Fruit fly (Drosophila melanogaster) whole organism, embryonic: ENCODE data around the gene iav.
A peak's percentile ranks its signal among the peaks of the same experiment; 100 is the strongest.

Experiments used
- Ada2b ChIP-seq: fragments of 200-800 bp; sonication (Bioruptor generic); IDR thresholded peaks from 2 replicates; pipeline ENCODE4 v1.3.6; 2022; ENCODE audit warnings: missing biosample characterization, missing genetic modification characterization
- Adf1 ChIP-seq: fragments of 200-800 bp; sonication (Bioruptor generic); IDR thresholded peaks from 2 replicates; pipeline ENCODE4 v1.3.6; 2022; ENCODE audit warnings: missing biosample characterization, missing genetic modification characterization
- Antp ChIP-seq: fragments of 200-800 bp; sonication (Bioruptor generic); optimal IDR thresholded peaks from 3 replicates; lab custom pipeline; 2016; ENCODE audit warnings: missing biosample characterization, missing genetic modification characterization
- Atf6 ChIP-seq: fragments of 200-800 bp; sonication (Bioruptor generic); IDR thresholded peaks from 2 replicates; pipeline ENCODE4 v1.3.6; 2022; ENCODE audit warnings: missing biosample characterization, missing genetic modification characterization
- CG10321 ChIP-seq: fragments of 200-800 bp; sonication (Bioruptor generic); IDR thresholded peaks from 2 replicates; pipeline ENCODE4 v1.3.6; 2022; ENCODE audit warnings: missing biosample characterization, missing genetic modification characterization
- CG11247 ChIP-seq: fragments of 200-800 bp; sonication (Bioruptor generic); IDR thresholded peaks from 2 replicates; pipeline ENCODE4 v1.3.6; 2022; ENCODE audit warnings: missing biosample characterization, missing genetic modification characterization
- CG11696 ChIP-seq: fragments of 200-800 bp; sonication (Bioruptor generic); IDR thresholded peaks from 2 replicates; pipeline ENCODE4 v1.3.6; 2022; ENCODE audit warnings: missing biosample characterization, missing genetic modification characterization
- CG13296 ChIP-seq: fragments of 200-800 bp; sonication (Bioruptor generic); optimal IDR thresholded peaks from 3 replicates; lab custom pipeline; 2018; ENCODE audit warnings: missing biosample characterization, mild to moderate bottlenecking, missing genetic modification characterization
- CG13424 ChIP-seq: fragments of 200-800 bp; sonication (Bioruptor generic); optimal IDR thresholded peaks from 2 replicates; lab custom pipeline; 2019; ENCODE audit warnings: missing biosample characterization, mild to moderate bottlenecking, missing genetic modification characterization, moderate library complexity
- CG17186 ChIP-seq: fragments of 200-800 bp; sonication (Bioruptor generic); optimal IDR thresholded peaks from 3 replicates; lab custom pipeline; 2017; ENCODE audit warnings: missing biosample characterization, missing genetic modification reagents, missing genetic modification characterization
- CG17359 ChIP-seq: fragments of 200-800 bp; sonication (Bioruptor generic); optimal IDR thresholded peaks from 3 replicates; lab custom pipeline; 2018; ENCODE audit warnings: missing biosample characterization, mild to moderate bottlenecking, missing genetic modification characterization, moderate library complexity
- CG17385 ChIP-seq: fragments of 200-800 bp; sonication (Bioruptor generic); optimal IDR thresholded peaks from 3 replicates; lab custom pipeline; 2018; ENCODE audit warnings: missing biosample characterization, mild to moderate bottlenecking, missing genetic modification characterization
- CG17912 ChIP-seq: fragments of 200-800 bp; sonication (Bioruptor generic); optimal IDR thresholded peaks from 2 replicates; lab custom pipeline; 2018; ENCODE audit warnings: missing biosample characterization, mild to moderate bottlenecking, missing genetic modification characterization
- CG18619 ChIP-seq: fragments of 200-800 bp; sonication (Bioruptor generic); optimal IDR thresholded peaks from 3 replicates; lab custom pipeline; 2017; ENCODE audit warnings: missing biosample characterization, mild to moderate bottlenecking, missing genetic modification characterization
- CG2202 ChIP-seq: fragments of 200-800 bp; sonication (Bioruptor generic); optimal IDR thresholded peaks from 2 replicates; lab custom pipeline; 2018; ENCODE audit warnings: missing biosample characterization, mild to moderate bottlenecking, missing genetic modification characterization
- CG2889 ChIP-seq: fragments of 200-800 bp; sonication (Bioruptor generic); IDR thresholded peaks from 3 replicates; pipeline ENCODE4 v1.3.6; 2022; ENCODE audit warnings: missing biosample characterization, missing genetic modification characterization
- CG30431 ChIP-seq: fragments of 200-800 bp; sonication (Bioruptor generic); optimal IDR thresholded peaks from 2 replicates; lab custom pipeline; 2017; ENCODE audit warnings: missing biosample characterization, missing genetic modification characterization
- CG32767 ChIP-seq: fragments of 200-800 bp; sonication (Bioruptor generic); IDR thresholded peaks from 2 replicates; pipeline ENCODE4 v1.3.6; 2022; ENCODE audit warnings: missing biosample characterization, missing genetic modification characterization
- CG42726 ChIP-seq: fragments of 200-800 bp; sonication (Bioruptor generic); IDR thresholded peaks from 2 replicates; pipeline ENCODE4 v1.3.6; 2022; ENCODE audit warnings: missing biosample characterization, missing genetic modification characterization; ENCODE audit not compliant: partially characterized antibody
- CG8765 ChIP-seq: fragments of 200-800 bp; sonication (Bioruptor generic); IDR thresholded peaks from 2 replicates; pipeline ENCODE4 v1.3.6; 2022; ENCODE audit warnings: missing biosample characterization, missing genetic modification characterization
- CG8944 ChIP-seq: fragments of 200-800 bp; sonication (Bioruptor generic); optimal IDR thresholded peaks from 3 replicates; lab custom pipeline; 2016; ENCODE audit warnings: missing biosample characterization, missing genetic modification characterization
- CG9609 ChIP-seq: fragments of 200-800 bp; sonication (Bioruptor generic); optimal IDR thresholded peaks from 3 replicates; lab custom pipeline; 2016; ENCODE audit warnings: missing biosample characterization, missing genetic modification characterization
- CG9797 ChIP-seq: fragments of 200-800 bp; sonication (Bioruptor generic); optimal IDR thresholded peaks from 3 replicates; lab custom pipeline; 2018; ENCODE audit warnings: missing biosample characterization, mild to moderate bottlenecking, missing genetic modification characterization
- CG9817 ChIP-seq: fragments of 200-800 bp; sonication (Bioruptor generic); optimal IDR thresholded peaks from 2 replicates; lab custom pipeline; 2018; ENCODE audit warnings: missing biosample characterization, mild to moderate bottlenecking, missing genetic modification characterization, moderate library complexity
- Hmr ChIP-seq: fragments of 200-800 bp; sonication (Bioruptor generic); optimal IDR thresholded peaks from 3 replicates; lab custom pipeline; 2017; ENCODE audit warnings: mild to moderate bottlenecking, missing biosample characterization, missing genetic modification reagents, missing genetic modification characterization
- Max ChIP-seq: fragments of 200-800 bp; sonication (Bioruptor generic); optimal IDR thresholded peaks from 2 replicates; lab custom pipeline; 2016; ENCODE audit warnings: missing biosample characterization, mild to moderate bottlenecking, missing genetic modification characterization
- Myb ChIP-seq: fragments of 200-800 bp; sonication (Bioruptor generic); optimal IDR thresholded peaks from 2 replicates; lab custom pipeline; 2016; ENCODE audit warnings: missing biosample characterization, missing genetic modification characterization
- NK7.1 ChIP-seq: fragments of 200-800 bp; sonication (Bioruptor generic); optimal IDR thresholded peaks from 3 replicates; lab custom pipeline; 2016; ENCODE audit warnings: missing biosample characterization, missing genetic modification characterization
- Sox102F ChIP-seq: fragments of 200-800 bp; sonication (Bioruptor generic); optimal IDR thresholded peaks from 2 replicates; lab custom pipeline; 2018; ENCODE audit warnings: missing biosample characterization, mild to moderate bottlenecking, missing genetic modification characterization, moderate library complexity
- Taf1 ChIP-seq: fragments of 200-800 bp; sonication (Bioruptor generic); IDR thresholded peaks from 2 replicates; pipeline ENCODE4 v1.3.6; 2022; ENCODE audit warnings: missing biosample characterization, missing genetic modification characterization
- abd-A ChIP-seq: fragments of 200-800 bp; sonication (Bioruptor generic); optimal IDR thresholded peaks from 3 replicates; lab custom pipeline; 2019; ENCODE audit warnings: missing biosample characterization, mild to moderate bottlenecking, missing genetic modification characterization, moderate library complexity
- amos ChIP-seq: fragments of 200-800 bp; sonication (Bioruptor generic); IDR thresholded peaks from 2 replicates; pipeline ENCODE4 v1.3.6; 2022; ENCODE audit warnings: missing biosample characterization, missing genetic modification characterization; ENCODE audit not compliant: partially characterized antibody
- ase ChIP-seq: fragments of 200-800 bp; sonication (Bioruptor generic); IDR thresholded peaks from 3 replicates; pipeline ENCODE4 v1.3.6; 2022; ENCODE audit warnings: missing biosample characterization, missing genetic modification characterization
- bowl ChIP-seq: fragments of 200-800 bp; sonication (Bioruptor generic); IDR thresholded peaks from 2 replicates; pipeline ENCODE4 v1.3.6; 2022; ENCODE audit warnings: missing biosample characterization, missing genetic modification characterization
- cato ChIP-seq: fragments of 200-800 bp; sonication (Bioruptor generic); optimal IDR thresholded peaks from 2 replicates; lab custom pipeline; 2016; ENCODE audit warnings: missing biosample characterization, missing genetic modification characterization, borderline replicate concordance
- disco-r ChIP-seq: fragments of 200-800 bp; sonication (Bioruptor generic); optimal IDR thresholded peaks from 2 replicates; lab custom pipeline; 2016; ENCODE audit warnings: missing biosample characterization, missing genetic modification characterization
- dpn ChIP-seq, 2 experiments: fragments of 200-800 bp; sonication (Bioruptor generic); optimal IDR thresholded peaks; 3 replicates each; lab custom pipeline; 2016; ENCODE audit warnings: missing biosample characterization in 2 of 2, missing genetic modification characterization in 2 of 2
- gfzf ChIP-seq: fragments of 200-800 bp; sonication (Bioruptor generic); optimal IDR thresholded peaks from 2 replicates; lab custom pipeline; 2016; ENCODE audit warnings: missing biosample characterization, mild to moderate bottlenecking, missing genetic modification characterization, moderate library complexity
- h ChIP-seq: fragments of >200 bp; optimal IDR thresholded peaks from 2 replicates; lab custom pipeline; 2017
- kay ChIP-seq: fragments of 200-800 bp; sonication (Bioruptor generic); optimal IDR thresholded peaks from 2 replicates; lab custom pipeline; 2016; ENCODE audit warnings: missing biosample characterization, missing genetic modification characterization
- maf-S ChIP-seq: fragments of 200-800 bp; sonication (Bioruptor generic); optimal IDR thresholded peaks from 2 replicates; lab custom pipeline; 2016; ENCODE audit warnings: missing biosample characterization, missing genetic modification characterization
- mam ChIP-seq: fragments of 200-800 bp; sonication (Bioruptor generic); optimal IDR thresholded peaks from 3 replicates; lab custom pipeline; 2016; ENCODE audit warnings: missing biosample characterization, missing genetic modification characterization
- mld ChIP-seq: fragments of 200-800 bp; sonication (Bioruptor generic); IDR thresholded peaks from 3 replicates; pipeline ENCODE4 v1.3.6; 2022; ENCODE audit warnings: missing biosample characterization, missing genetic modification characterization; ENCODE audit not compliant: partially characterized antibody
- onecut ChIP-seq: fragments of 200-800 bp; sonication (Bioruptor generic); IDR thresholded peaks from 2 replicates; pipeline ENCODE4 v1.3.6; 2022; ENCODE audit warnings: missing biosample characterization, missing genetic modification characterization
- pros ChIP-seq: fragments of 200-800 bp; sonication (Bioruptor generic); optimal IDR thresholded peaks from 3 replicates; lab custom pipeline; 2019; ENCODE audit warnings: missing biosample characterization, mild to moderate bottlenecking, missing genetic modification characterization, moderate library complexity
- schlank ChIP-seq: fragments of 200-800 bp; sonication (Bioruptor generic); optimal IDR thresholded peaks from 2 replicates; lab custom pipeline; 2018; ENCODE audit warnings: missing biosample characterization, mild to moderate bottlenecking, missing genetic modification characterization
- sqz ChIP-seq: fragments of 200-800 bp; sonication (Bioruptor generic); optimal IDR thresholded peaks from 3 replicates; lab custom pipeline; 2018; ENCODE audit warnings: missing biosample characterization, mild to moderate bottlenecking, missing genetic modification characterization
- tio ChIP-seq: fragments of 200-800 bp; sonication (Bioruptor generic); optimal IDR thresholded peaks from 2 replicates; lab custom pipeline; 2017; ENCODE audit warnings: missing biosample characterization, missing genetic modification characterization, inconsistent platforms
- trh ChIP-seq: fragments of 200-800 bp; sonication (Bioruptor generic); optimal IDR thresholded peaks from 2 replicates; lab custom pipeline; 2016; ENCODE audit warnings: missing biosample characterization, missing genetic modification characterization
- unpg ChIP-seq: fragments of 200-800 bp; sonication (Bioruptor generic); optimal IDR thresholded peaks from 3 replicates; lab custom pipeline; 2018; ENCODE audit warnings: missing biosample characterization, mild to moderate bottlenecking, missing genetic modification characterization, moderate library complexity

The iav gene

dm6 chrX:6856332-6856995, 42.7 kb downstream of the iav start (continued):
- TF ChIP-seq CG18619 (GFP tag; lab: Kevin White, UChicago) (peak; percentile 67), kay (GFP tag; lab: Kevin White, UChicago) (no peak), onecut (GFP tag; lab: Robert Waterston, UW) (peak; percentile 42; the same call in 1 of the 2 replicates), CG9609 (GFP tag; lab: Kevin White, UChicago) (no peak), ase (GFP tag; lab: Robert Waterston, UW) (peak; percentile 70), Myb (GFP tag; lab: Kevin White, UChicago) (no peak), CG9797 (GFP tag; lab: Kevin White, UChicago) (no peak), CG13424 (peak; percentile 75), amos (no peak), gfzf (GFP tag; lab: Kevin White, UChicago) (no peak), CG17186 (no peak), sqz (no peak), mld (GFP tag; lab: Robert Waterston, UW) (no peak), maf-S (no peak), unpg (GFP tag; lab: Kevin White, UChicago) (peak; percentile 81), pros (GFP tag; lab: Kevin White, UChicago) (no peak), schlank (tag; lab: Kevin White, UChicago) (no peak), bowl (GFP tag; lab: Robert Waterston, UW) (peak; percentile 12; the same call in 1 of the 2 replicates), CG2202 (tag; lab: Kevin White, UChicago) (no peak), CG8944 (GFP tag; lab: Kevin White, UChicago) (no peak), CG8765 (GFP tag; lab: Robert Waterston, UW) (no peak), Ada2b (peak; percentile 75), disco-r (no peak), CG13296 (GFP tag; lab: Kevin White, UChicago) (peak; percentile 45), tio (GFP tag; lab: Kevin White, UChicago) (peak; percentile 18), CG30431 (GFP tag; lab: Kevin White, UChicago) (peak; percentile 46), CG32767 (GFP tag; lab: Robert Waterston, UW) (peak; percentile 50), Hmr (GFP tag; lab: Kevin White, UChicago) (peak; percentile 82), abd-A (no peak), Adf1 (GFP tag; lab: Robert Waterston, UW) (no peak), h (lab: Kevin White, UChicago) (no peak), CG17359 (peak; percentile 82), Antp (GFP tag; lab: Kevin White, UChicago) (no peak), cato (no peak), mam (no peak), CG11696 (0 out of 2 replicates have a peak, but pooled peaks have one; percentile 44), CG10321 (GFP tag; lab: Robert Waterston, UW) (peak; percentile 68; the same call in 1 of the 2 replicates), CG2889 (GFP tag; lab: Robert Waterston, UW) (peak; percentile 67; the same call in 2 of the 3 replicates), CG17385 (GFP tag; lab: Kevin White, UChicago) (peak; percentile 76), NK7.1 (no peak), Atf6 (GFP tag; lab: Robert Waterston, UW) (peak; percentile 55; the same call in 1 of the 2 replicates), CG11247 (peak; percentile 57), dpn (GFP tag; optimal IDR thresholded peaks at IDR 0.05; lab: Kevin White, UChicago) (peak; percentile 16 to 59), CG42726 (GFP tag; lab: Robert Waterston, UW) (no peak), Max (GFP tag; lab: Kevin White, UChicago) (peak; percentile 11), Sox102F (GFP tag; lab: Kevin White, UChicago) (peak; percentile 85), CG17912 (no peak), CG9817 (tag; lab: Kevin White, UChicago) (peak; percentile 52), Taf1 (GFP tag; lab: Robert Waterston, UW) (peak; percentile 61), trh (peak; percentile 8)
